Fruit fly (Drosophila melanogaster) whole organism, embryonic: Measurements from ENCODE around the gene ZnT77C.

Source experiments
- BtbVII ChIP-seq: fragments of 200-800 bp; sonication (Bioruptor generic); optimal IDR thresholded peaks from 3 replicates; lab custom pipeline; 2017; ENCODE audit warnings: missing biosample characterization, mild to moderate bottlenecking, missing genetic modification characterization
- CG12104 ChIP-seq: fragments of 200-800 bp; sonication (Bioruptor generic); optimal IDR thresholded peaks from 3 replicates; lab custom pipeline; 2016; ENCODE audit warnings: missing biosample characterization, missing genetic modification characterization
- CG13287 ChIP-seq: fragments of 200-800 bp; sonication (Bioruptor generic); IDR thresholded peaks from 2 replicates; pipeline ENCODE4 v1.3.6; 2022; ENCODE audit warnings: missing biosample characterization, missing genetic modification characterization; ENCODE audit not compliant: partially characterized antibody
- CG14050 ChIP-seq: fragments of 200-800 bp; sonication (Bioruptor generic); IDR thresholded peaks from 3 replicates; pipeline ENCODE4 v1.3.6; 2022; ENCODE audit warnings: missing biosample characterization, missing genetic modification characterization
- CG1603 ChIP-seq: fragments of 200-800 bp; sonication (Bioruptor generic); optimal IDR thresholded peaks from 2 replicates; lab custom pipeline; 2019; ENCODE audit warnings: missing biosample characterization, mild to moderate bottlenecking, missing genetic modification characterization, moderate library complexity
- CG17361 ChIP-seq: fragments of 200-800 bp; sonication (Bioruptor generic); IDR thresholded peaks from 3 replicates; pipeline ENCODE4 v1.3.6; 2022; ENCODE audit warnings: missing biosample characterization, missing genetic modification characterization
- CG1792 ChIP-seq: fragments of 200-800 bp; sonication (Bioruptor generic); optimal IDR thresholded peaks from 2 replicates; lab custom pipeline; 2016; ENCODE audit warnings: missing biosample characterization, missing genetic modification characterization
- CG31224 ChIP-seq: fragments of 200-800 bp; sonication (Bioruptor generic); IDR thresholded peaks from 2 replicates; pipeline ENCODE4 v1.3.6; 2022; ENCODE audit warnings: missing biosample characterization, missing genetic modification characterization
- CG34376 ChIP-seq: fragments of 200-800 bp; sonication (Bioruptor generic); optimal IDR thresholded peaks from 2 replicates; lab custom pipeline; 2018; ENCODE audit warnings: missing biosample characterization, mild to moderate bottlenecking, missing genetic modification characterization
- CG3726 ChIP-seq: fragments of 200-800 bp; sonication (Bioruptor generic); IDR thresholded peaks from 3 replicates; pipeline ENCODE4, ENCODE4 v1.3.6; 2022; ENCODE audit warnings: missing biosample characterization, missing genetic modification characterization
- CG6654 ChIP-seq: fragments of 200-800 bp; sonication (Bioruptor generic); optimal IDR thresholded peaks from 2 replicates; lab custom pipeline; 2017; ENCODE audit warnings: missing biosample characterization, mild to moderate bottlenecking, missing genetic modification characterization
- CG8359 ChIP-seq: fragments of 200-800 bp; sonication (Bioruptor generic); optimal IDR thresholded peaks from 2 replicates; lab custom pipeline; 2017; ENCODE audit warnings: missing biosample characterization, mild to moderate bottlenecking, missing genetic modification characterization, borderline replicate concordance
- CG8388 ChIP-seq: fragments of 200-800 bp; sonication (Bioruptor generic); optimal IDR thresholded peaks from 2 replicates; lab custom pipeline; 2019; ENCODE audit warnings: missing biosample characterization, mild to moderate bottlenecking, missing genetic modification characterization, moderate library complexity
- CTCF ChIP-seq: fragments of 200-800 bp; sonication (Bioruptor generic); optimal IDR thresholded peaks from 2 replicates; lab custom pipeline; 2017; ENCODE audit warnings: missing biosample characterization, mild to moderate bottlenecking, missing genetic modification characterization, moderate library complexity
- D19A ChIP-seq: fragments of 200-800 bp; optimal IDR thresholded peaks from 3 replicates; lab custom pipeline; 2019; ENCODE audit warnings: missing biosample characterization, mild to moderate bottlenecking, missing genetic modification characterization, moderate library complexity
- Doc3 ChIP-seq: fragments of 200-800 bp; sonication (Bioruptor generic); IDR thresholded peaks from 3 replicates; pipeline ENCODE4 v1.3.6; 2022; ENCODE audit warnings: missing biosample characterization, missing genetic modification characterization; ENCODE audit not compliant: partially characterized antibody
- Ets97D ChIP-seq: fragments of 200-800 bp; sonication (Bioruptor generic); optimal IDR thresholded peaks from 3 replicates; lab custom pipeline; 2016; ENCODE audit warnings: missing biosample characterization, missing genetic modification characterization
- Gug ChIP-seq: fragments of 200-800 bp; sonication (Bioruptor generic); IDR thresholded peaks from 4 replicates; pipeline ENCODE4 v1.3.6; 2022; ENCODE audit warnings: missing biosample characterization, missing genetic modification characterization
- H15 ChIP-seq: fragments of 200-800 bp; sonication (Bioruptor generic); IDR thresholded peaks from 3 replicates; pipeline ENCODE4 v1.3.6; 2022; ENCODE audit warnings: missing biosample characterization, missing genetic modification characterization
- Kr ChIP-seq: fragments of 200-800 bp; sonication (Bioruptor generic); optimal IDR thresholded peaks from 2 replicates; lab custom pipeline; 2017; ENCODE audit warnings: missing biosample characterization, mild to moderate bottlenecking, missing genetic modification characterization
- Max ChIP-seq: fragments of 200-800 bp; sonication (Bioruptor generic); optimal IDR thresholded peaks from 2 replicates; lab custom pipeline; 2016; ENCODE audit warnings: missing biosample characterization, mild to moderate bottlenecking, missing genetic modification characterization
- Mrtf ChIP-seq: fragments of 200-800 bp; sonication (Bioruptor generic); IDR thresholded peaks from 3 replicates; pipeline ENCODE4 v1.3.6; 2022; ENCODE audit warnings: missing biosample characterization, missing genetic modification characterization
- NfI ChIP-seq: fragments of 200-800 bp; sonication (Bioruptor generic); optimal IDR thresholded peaks from 3 replicates; lab custom pipeline; 2018; ENCODE audit warnings: missing biosample characterization, mild to moderate bottlenecking, missing genetic modification characterization, moderate library complexity
- Opbp ChIP-seq: fragments of 200-800 bp; sonication (Bioruptor generic); IDR thresholded peaks from 3 replicates; pipeline ENCODE4 v1.3.6; 2022; ENCODE audit warnings: missing biosample characterization, missing genetic modification characterization; ENCODE audit not compliant: partially characterized antibody
- Pdp1 ChIP-seq, 2 experiments: fragments of 200-800 bp; sonication (Bioruptor generic); optimal IDR thresholded peaks; 3 replicates each; lab custom pipeline; 2016; ENCODE audit warnings: missing biosample characterization in 2 of 2, missing genetic modification characterization in 2 of 2, mild to moderate bottlenecking in 1 of 2, moderate library complexity in 1 of 2
- Ravus ChIP-seq: fragments of 200-800 bp; sonication (Bioruptor generic); IDR thresholded peaks from 2 replicates; pipeline ENCODE4 v1.3.6; 2022; ENCODE audit warnings: missing biosample characterization, missing genetic modification characterization
- Vsx1 ChIP-seq: fragments of 200-800 bp; sonication (Bioruptor generic); optimal IDR thresholded peaks from 2 replicates; lab custom pipeline; 2017; ENCODE audit warnings: missing biosample characterization, mild to moderate bottlenecking, missing genetic modification characterization, missing genetic modification reagents
- az2 ChIP-seq: fragments of 200-800 bp; sonication (Bioruptor generic); optimal IDR thresholded peaks from 3 replicates; lab custom pipeline; 2016; ENCODE audit warnings: missing biosample characterization, missing genetic modification characterization
- caup ChIP-seq: fragments of 200-800 bp; sonication (Bioruptor generic); optimal IDR thresholded peaks from 3 replicates; lab custom pipeline; 2017; ENCODE audit warnings: missing biosample characterization, mild to moderate bottlenecking, missing genetic modification characterization, moderate library complexity; ENCODE audit not compliant: severe bottlenecking
- cwo ChIP-seq: fragments of 200-800 bp; sonication (Bioruptor generic); optimal IDR thresholded peaks from 3 replicates; lab custom pipeline; 2017; ENCODE audit warnings: missing biosample characterization, missing genetic modification characterization, mild to moderate bottlenecking, moderate library complexity, missing genetic modification reagents
- exex ChIP-seq: fragments of 200-800 bp; sonication (Bioruptor generic); optimal IDR thresholded peaks from 4 replicates; lab custom pipeline; 2018; ENCODE audit warnings: missing biosample characterization, mild to moderate bottlenecking, missing genetic modification characterization, moderate library complexity
- grn ChIP-seq: fragments of 200-800 bp; sonication (Bioruptor generic); optimal IDR thresholded peaks from 3 replicates; lab custom pipeline; 2017; ENCODE audit warnings: missing biosample characterization, missing genetic modification characterization
- gt ChIP-seq: fragments of 200-800 bp; sonication (Bioruptor generic); IDR thresholded peaks from 2 replicates; pipeline ENCODE4 v1.3.6; 2022; ENCODE audit warnings: missing biosample characterization, missing genetic modification characterization
- inv ChIP-seq: fragments of 200-800 bp; sonication (Bioruptor generic); IDR thresholded peaks from 2 replicates; pipeline ENCODE4 v1.3.6; 2022; ENCODE audit warnings: missing biosample characterization, missing genetic modification characterization; ENCODE audit not compliant: partially characterized antibody
- jumu ChIP-seq: fragments of 200-800 bp; sonication (Bioruptor generic); optimal IDR thresholded peaks from 3 replicates; lab custom pipeline; 2016; ENCODE audit warnings: missing biosample characterization, missing genetic modification characterization
- ken ChIP-seq: fragments of 200-800 bp; sonication (Bioruptor generic); IDR thresholded peaks from 3 replicates; pipeline ENCODE4 v1.3.6; 2022; ENCODE audit warnings: missing biosample characterization, missing genetic modification characterization
- lbe ChIP-seq: fragments of 200-800 bp; sonication (Bioruptor generic); optimal IDR thresholded peaks from 2 replicates; lab custom pipeline; 2016; ENCODE audit warnings: missing biosample characterization, mild to moderate bottlenecking, missing genetic modification characterization
- pan ChIP-seq, 4 experiments: fragments of >200 bp in 3 of 4; fragments of 200-800 bp in 1 of 4; sonication (Bioruptor generic) in 1 of 4; optimal IDR thresholded peaks in 3 of 4; IDR thresholded peaks in 1 of 4; 2 replicates each; pipeline versions ENCODE4 v1.3.6 to Lab custom; 2017 to 2022; ENCODE audit warnings: missing biosample characterization in 2 of 4, missing genetic modification characterization in 2 of 4, mixed read lengths in 1 of 4
- pb ChIP-seq: fragments of 200-800 bp; sonication (Bioruptor generic); optimal IDR thresholded peaks from 3 replicates; lab custom pipeline; 2016; ENCODE audit warnings: missing biosample characterization, missing genetic modification characterization
- repo ChIP-seq: fragments of 200-800 bp; sonication (Bioruptor generic); optimal IDR thresholded peaks from 2 replicates; lab custom pipeline; 2016; ENCODE audit warnings: missing biosample characterization, missing genetic modification characterization
- sens-2 ChIP-seq: fragments of 200-800 bp; sonication (Bioruptor generic); IDR thresholded peaks from 2 replicates; pipeline ENCODE4 v1.3.6; 2022; ENCODE audit warnings: missing biosample characterization, missing genetic modification characterization
- slbo ChIP-seq: fragments of 200-800 bp; sonication (Bioruptor generic); IDR thresholded peaks from 2 replicates; pipeline ENCODE4 v1.3.6; 2022; ENCODE audit warnings: missing biosample characterization, missing genetic modification characterization
- sug ChIP-seq: fragments of 200-800 bp; optimal IDR thresholded peaks from 2 replicates; lab custom pipeline; 2019; ENCODE audit warnings: missing biosample characterization, mild to moderate bottlenecking, missing genetic modification characterization, moderate library complexity
- zen ChIP-seq: fragments of 200-800 bp; sonication (Bioruptor generic); optimal IDR thresholded peaks from 3 replicates; lab custom pipeline; 2018; ENCODE audit warnings: missing biosample characterization, mild to moderate bottlenecking, missing genetic modification characterization, moderate library complexity

The ZnT77C gene

DNA sequence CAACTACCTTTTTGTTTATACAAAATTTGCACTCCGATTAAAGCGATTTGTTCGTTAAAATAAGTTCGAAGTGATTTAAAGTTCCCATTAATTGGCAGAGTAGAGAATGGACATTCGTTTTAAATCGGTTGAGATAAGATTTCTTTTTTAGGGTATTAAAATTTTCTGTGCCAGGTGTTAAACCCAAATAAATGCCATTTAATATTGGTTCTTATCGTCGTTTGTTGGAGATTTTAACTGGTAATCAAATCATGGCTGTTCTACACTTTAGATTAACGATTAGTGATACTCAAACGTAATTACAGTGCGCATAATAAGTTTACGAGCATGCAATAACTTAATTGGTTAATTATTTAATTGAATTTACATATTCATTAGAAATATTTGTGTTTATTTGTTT lies 32.3 kb downstream of the ZnT77C start:
- TF ChIP-seq D19A (tag; lab: Kevin White, UChicago), result peak; percentile 37
- no peak for TF ChIP-seq CG13287
- peak; percentile 49 for TF ChIP-seq grn
- TF ChIP-seq exex (tag; lab: Kevin White, UChicago), result peak; percentile 99
- TF ChIP-seq CG8388, result peak; percentile 16
- TF ChIP-seq CG34376 (GFP tag; lab: Kevin White, UChicago), result peak; percentile 25
- TF ChIP-seq sens-2 (GFP tag; lab: Robert Waterston, UW), result 0 out of 2 replicates have a peak, but pooled peaks have one; percentile 20
- peak; percentile 45 for TF ChIP-seq sug
- TF ChIP-seq CG1792 (GFP tag; lab: Kevin White, UChicago), result no peak
- no peak for TF ChIP-seq CG17361 (GFP tag; lab: Robert Waterston, UW)

DNA sequence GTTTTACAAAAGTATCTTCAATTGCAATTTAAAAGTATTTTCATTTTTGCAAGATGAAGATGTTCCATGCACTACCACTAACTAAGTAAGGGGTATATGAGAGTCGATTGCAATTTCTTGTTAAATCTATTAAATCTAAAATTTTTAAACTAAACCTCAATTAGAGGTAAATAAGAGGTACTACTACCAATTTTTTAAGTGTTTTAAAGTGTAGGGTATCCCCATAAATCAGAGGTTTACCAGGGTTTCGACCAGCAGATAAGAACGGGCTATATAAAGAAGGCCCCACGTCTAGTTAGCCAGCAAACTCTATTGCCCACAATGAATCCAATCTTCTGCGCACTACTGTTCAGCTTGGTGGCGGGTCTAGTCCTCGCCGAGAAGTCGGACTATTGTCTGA lies 34.3 kb downstream of the ZnT77C start, which contains the start of gene mag:
mag (plus strand) TSS at position 301 of the 400 bp plus-strand sequence.
- no peak for TF ChIP-seq pan (optimal IDR thresholded peaks at IDR 0.05; lab: Kevin White, UChicago)
- no peak for TF ChIP-seq pan (GFP tag; optimal IDR thresholded peaks at IDR 0.05 in 1 of 2, IDR thresholded peaks at IDR 0.05 in 1 of 2)

DNA sequence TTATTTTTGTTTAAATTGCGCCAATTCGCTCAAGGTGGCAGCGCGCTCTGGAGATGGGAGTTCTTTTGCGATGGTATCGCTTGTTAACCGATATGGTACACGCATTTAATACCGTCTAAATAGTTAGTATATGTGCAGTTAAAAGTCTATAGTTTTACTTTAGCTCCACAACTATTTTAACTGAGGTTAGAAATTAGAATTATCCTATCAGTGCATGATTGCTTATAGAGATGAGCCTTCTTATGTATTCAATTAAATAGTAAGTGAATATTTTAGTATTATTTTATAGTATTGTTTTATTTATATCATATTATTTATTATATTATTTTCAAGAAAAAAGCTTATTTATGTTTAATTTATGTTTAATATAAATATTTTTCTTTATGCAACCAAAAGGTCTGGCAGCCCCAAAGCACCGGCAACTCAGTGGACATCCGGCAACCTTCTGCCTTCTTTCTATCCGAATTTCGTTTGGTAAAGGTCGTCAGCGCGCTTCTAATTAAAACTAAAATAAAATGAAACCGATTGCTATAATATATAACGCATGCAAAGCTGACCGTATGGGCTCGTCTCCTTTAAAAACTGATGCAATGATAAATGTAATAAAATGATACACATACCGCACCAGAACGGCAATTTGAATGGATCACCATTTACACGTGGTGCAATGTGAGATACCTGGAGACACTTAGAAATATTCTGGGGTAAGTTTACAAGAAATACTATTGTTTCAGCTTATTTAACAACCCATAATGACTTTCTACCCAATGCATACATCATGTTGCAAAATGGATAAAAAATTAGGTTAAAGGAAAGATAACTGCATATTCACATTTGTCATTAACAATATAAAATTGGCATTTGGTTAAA lies 41.7 kb downstream of the ZnT77C start, which contains the start of gene CG5199:
CG5199 (minus strand) TSS at position 52 of the 870 bp plus-strand sequence.
- TF ChIP-seq lbe (GFP tag; lab: Kevin White, UChicago) (peak; percentile 1), inv (peak; percentile 84), az2 (GFP tag; lab: Kevin White, UChicago) (peak; percentile 46), gt (GFP tag; lab: Robert Waterston, UW) (no peak), Gug (GFP tag; lab: Robert Waterston, UW) (peak; percentile 61; the same call in 3 of the 4 replicates), CG12104 (GFP tag; lab: Kevin White, UChicago) (peak; percentile 49), ken (GFP tag; lab: Robert Waterston, UW) (0 out of 3 replicates have a peak, but pooled peaks have one; percentile 18), CG31224 (GFP tag; lab: Robert Waterston, UW) (peak; percentile 42; the same call in 1 of the 2 replicates), Max (GFP tag; lab: Kevin White, UChicago) (peak; percentile 45), CG1603 (tag; lab: Kevin White, UChicago) (peak; percentile 46), Opbp (GFP tag; lab: Robert Waterston, UW) (peak; percentile 82), Ravus (peak; percentile 5; the same call in 1 of the 2 replicates), Vsx1 (peak; percentile 23), caup (GFP tag; lab: Kevin White, UChicago) (peak; percentile 63), BtbVII (GFP tag; lab: Kevin White, UChicago) (peak; percentile 46), Mrtf (GFP tag; lab: Robert Waterston, UW) (peak; percentile 68; the same call in 2 of the 3 replicates), NfI (peak; percentile 54), Ets97D (GFP tag; lab: Kevin White, UChicago) (peak; percentile 40), CG14050 (GFP tag; lab: Robert Waterston, UW) (no peak), Kr (GFP tag; lab: Kevin White, UChicago) (no peak), pb (GFP tag; lab: Kevin White, UChicago) (no peak), Doc3 (GFP tag; lab: Robert Waterston, UW) (peak; percentile 77), repo (no peak), CG8359 (GFP tag; lab: Kevin White, UChicago) (peak; percentile 40), zen (tag; lab: Kevin White, UChicago) (peak; percentile 60), H15 (GFP tag; lab: Robert Waterston, UW) (peak; percentile 39; the same call in 1 of the 3 replicates), CG1792 (GFP tag; lab: Kevin White, UChicago) (peak; percentile 2), CG3726 (0 out of 3 replicates have a peak, but pooled peaks have one; percentile 58), CG6654 (GFP tag; lab: Kevin White, UChicago) (peak; percentile 10), jumu (no peak), slbo (GFP tag; lab: Robert Waterston, UW) (peak; percentile 63), cwo (GFP tag; lab: Kevin White, UChicago) (peak; percentile 41), Pdp1 (GFP tag; optimal IDR thresholded peaks at IDR 0.05; lab: Kevin White, UChicago) (peak in 1 of 2 experiments; percentile 56), CTCF (GFP tag; lab: Kevin White, UChicago) (no peak)
